Fruit fly (Drosophila melanogaster) whole organism, adult: ENCODE data around the gene Abd-B.

Experiments used
- CG12768 ChIP-seq: fragments of 200-800 bp; sonication (Bioruptor generic); optimal IDR thresholded peaks from 2 replicates; lab custom pipeline; 2017; ENCODE audit warnings: missing biosample characterization, missing genetic modification characterization, mild to moderate bottlenecking, moderate library complexity, missing genetic modification reagents
- CG1620 ChIP-seq: fragments of 200-800 bp; sonication (Bioruptor generic); optimal IDR thresholded peaks from 2 replicates; lab custom pipeline; 2016; ENCODE audit warnings: missing biosample characterization, missing genetic modification characterization
- CG5204 ChIP-seq: fragments of 200-800 bp; sonication (Bioruptor generic); optimal IDR thresholded peaks from 2 replicates; lab custom pipeline; 2016; ENCODE audit warnings: missing biosample characterization, missing genetic modification characterization
- CG7045 ChIP-seq: fragments of 200-800 bp; sonication (Bioruptor generic); optimal IDR thresholded peaks from 2 replicates; lab custom pipeline; 2017; ENCODE audit warnings: missing biosample characterization, mild to moderate bottlenecking, missing genetic modification characterization
- CG7101 ChIP-seq: fragments of 200-800 bp; sonication (Bioruptor generic); optimal IDR thresholded peaks from 2 replicates; lab custom pipeline; 2018; ENCODE audit warnings: missing biosample characterization, mild to moderate bottlenecking, missing genetic modification characterization, moderate library complexity
- Clk ChIP-seq: fragments of 200-800 bp; sonication (Bioruptor generic); optimal IDR thresholded peaks from 2 replicates; lab custom pipeline; 2017; ENCODE audit warnings: missing biosample characterization, missing genetic modification characterization
- cnc ChIP-seq, 2 experiments: fragments of >200 bp; optimal IDR thresholded peaks; 2 replicates each; lab custom pipeline; 2017
- kay ChIP-seq: fragments of 200-800 bp; sonication (Bioruptor generic); peaks from one replicate; lab custom pipeline; 2016; ENCODE audit warnings: missing biosample characterization, missing genetic modification characterization, borderline replicate concordance
- toe ChIP-seq: fragments of 200-800 bp; sonication (Bioruptor generic); optimal IDR thresholded peaks from 2 replicates; lab custom pipeline; 2016; ENCODE audit warnings: missing biosample characterization, missing genetic modification characterization

DNA sequence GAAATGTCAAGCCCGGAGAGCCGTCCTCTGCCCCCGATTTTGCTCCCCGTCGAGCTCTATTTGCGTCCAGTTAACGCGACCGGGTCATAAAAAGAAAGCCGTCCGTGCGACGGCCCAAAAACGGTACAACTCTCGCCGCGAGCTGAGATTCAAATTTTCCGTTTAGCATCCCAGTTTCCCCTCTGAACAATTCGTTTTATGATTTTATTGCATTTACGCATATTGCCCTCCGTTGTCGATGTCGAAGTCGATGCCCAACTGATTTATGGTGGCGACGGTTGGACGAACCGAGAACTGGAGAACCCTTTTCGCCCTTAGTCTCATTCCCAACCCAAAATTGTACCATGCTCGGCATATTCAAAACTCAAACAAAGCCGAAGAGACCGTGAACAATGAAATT is 20.7 kb downstream of the Abd-B start:
- TF ChIP-seq CG5204 (GFP tag; lab: Kevin White, UChicago) (no peak), CG7101 (tag; lab: Kevin White, UChicago) (no peak), toe (GFP tag; lab: Kevin White, UChicago) (no peak), CG12768 (GFP tag; lab: Kevin White, UChicago) (no peak), CG1620 (no peak), Clk (GFP tag; lab: Kevin White, UChicago) (no peak), CG7045 (no peak), kay (GFP tag; lab: Kevin White, UChicago) (no peak), cnc (optimal IDR thresholded peaks at IDR 0.05; lab: Kevin White, UChicago) (no peak)
